Fruit fly (Drosophila melanogaster) S2 (cell line): ENCODE measurements around the gene CG43954.

ENCODE experiments used
- CG8478 ChIP-seq: fragments of >200 bp; optimal IDR thresholded peaks from 2 replicates; lab custom pipeline; 2018
- CTCF ChIP-seq, 2 experiments: fragments of >200 bp; optimal IDR thresholded peaks; 2 replicates each; lab custom pipeline; 2018

Gene CG43954

DNA sequence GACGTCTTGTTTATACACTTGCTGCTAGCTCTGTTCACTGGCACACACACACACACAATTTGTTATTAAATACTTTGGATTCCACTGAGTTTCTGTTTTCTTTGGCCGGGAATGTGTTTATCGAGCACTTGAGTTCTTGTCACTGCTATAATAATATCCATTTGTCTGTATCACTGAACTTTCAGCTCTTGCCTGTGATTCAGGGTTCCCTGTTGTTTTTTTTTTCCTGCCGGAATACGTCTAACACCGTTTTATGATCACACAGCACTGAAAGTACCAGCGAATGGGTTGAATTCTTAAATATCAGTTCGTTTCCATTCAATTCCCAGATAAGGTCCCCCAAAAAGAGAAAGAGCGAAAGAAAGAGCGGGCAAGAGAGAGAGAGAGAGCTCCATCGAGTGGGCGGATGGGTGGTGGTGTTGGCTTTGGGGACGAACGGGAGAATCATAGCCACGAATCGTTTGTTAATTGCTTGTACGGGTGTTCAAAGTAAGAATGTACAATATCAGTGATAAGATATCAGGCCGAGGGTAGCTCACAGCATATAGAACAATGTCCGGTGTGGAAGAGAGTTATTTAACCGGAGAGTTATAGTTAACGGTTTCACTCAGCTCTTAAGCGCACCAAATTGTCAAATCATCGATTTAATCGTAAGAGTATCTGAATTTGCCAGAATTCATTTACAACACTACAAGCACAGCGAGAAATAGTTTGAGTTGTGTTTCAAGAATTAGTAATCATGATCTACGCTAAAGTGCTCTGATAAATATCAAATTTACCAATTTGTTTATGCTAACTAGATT lies 43.6 kb downstream of the CG43954 start, which contains the start of gene Galphaf:
Galphaf (minus strand) TSS at position 272 of the 803 bp plus-strand sequence.
- no peak for TF ChIP-seq CTCF (optimal IDR thresholded peaks at IDR 0.05; lab: Kevin White, UChicago)
- TF ChIP-seq CG8478 = no peak

DNA sequence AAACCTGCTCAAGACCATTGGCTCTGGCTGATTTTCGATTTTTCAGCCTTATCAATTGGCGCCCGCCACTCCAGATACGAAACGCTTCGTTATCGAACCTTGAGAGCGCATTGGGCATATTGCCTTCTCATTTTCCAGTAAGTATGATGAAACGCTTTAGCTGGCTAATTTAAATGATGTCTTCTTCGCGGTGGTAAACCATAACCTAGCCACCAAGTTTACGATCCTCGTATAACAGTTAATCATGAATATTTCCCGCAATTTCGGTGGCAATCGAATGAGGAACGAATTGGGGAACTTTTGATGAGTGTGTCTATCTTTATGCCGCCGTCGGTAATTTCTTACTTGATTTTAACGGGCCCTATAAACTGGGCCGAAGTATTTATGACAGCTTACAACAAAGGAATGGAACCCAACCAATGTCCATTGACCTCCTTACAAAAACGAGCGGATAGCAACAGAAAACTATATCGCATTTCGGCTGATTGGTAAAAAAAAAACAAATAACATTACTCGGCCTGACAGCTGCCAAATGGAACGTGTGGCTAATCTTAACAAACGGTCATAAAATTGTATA lies 45.0 kb downstream of the CG43954 start:
- TF ChIP-seq CTCF (optimal IDR thresholded peaks at IDR 0.05; lab: Kevin White, UChicago) = no peak
- TF ChIP-seq CG8478 = no peak

DNA sequence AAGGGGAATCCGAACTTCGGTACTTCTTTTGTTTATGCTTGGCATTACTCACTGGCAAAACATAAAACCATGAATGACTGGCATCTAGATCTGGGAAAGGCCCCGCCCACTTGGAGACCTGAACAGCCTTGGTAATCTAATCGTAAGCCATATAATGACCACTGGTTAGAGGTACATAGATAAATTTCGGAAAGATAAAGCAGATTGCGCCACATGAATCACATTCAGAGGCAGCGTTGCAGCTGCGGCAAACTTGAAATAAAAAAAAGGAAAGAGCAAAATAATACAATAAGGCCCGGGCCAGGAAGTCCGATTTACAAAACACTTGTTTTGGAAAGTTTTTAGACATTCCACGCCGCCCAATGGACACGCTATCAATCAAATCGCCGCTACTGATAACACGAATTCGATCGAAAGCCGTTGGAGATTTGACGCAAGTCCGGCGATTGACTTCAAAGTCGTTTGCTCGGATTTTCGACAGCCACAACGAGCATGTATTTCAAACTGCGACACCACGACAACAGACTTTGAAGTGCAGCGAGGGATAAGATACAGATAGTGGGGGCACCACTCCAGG lies 47.2 kb downstream of the CG43954 start:
- TF ChIP-seq CG8478 = no peak
- no peak for TF ChIP-seq CTCF (optimal IDR thresholded peaks at IDR 0.05; lab: Kevin White, UChicago)

DNA sequence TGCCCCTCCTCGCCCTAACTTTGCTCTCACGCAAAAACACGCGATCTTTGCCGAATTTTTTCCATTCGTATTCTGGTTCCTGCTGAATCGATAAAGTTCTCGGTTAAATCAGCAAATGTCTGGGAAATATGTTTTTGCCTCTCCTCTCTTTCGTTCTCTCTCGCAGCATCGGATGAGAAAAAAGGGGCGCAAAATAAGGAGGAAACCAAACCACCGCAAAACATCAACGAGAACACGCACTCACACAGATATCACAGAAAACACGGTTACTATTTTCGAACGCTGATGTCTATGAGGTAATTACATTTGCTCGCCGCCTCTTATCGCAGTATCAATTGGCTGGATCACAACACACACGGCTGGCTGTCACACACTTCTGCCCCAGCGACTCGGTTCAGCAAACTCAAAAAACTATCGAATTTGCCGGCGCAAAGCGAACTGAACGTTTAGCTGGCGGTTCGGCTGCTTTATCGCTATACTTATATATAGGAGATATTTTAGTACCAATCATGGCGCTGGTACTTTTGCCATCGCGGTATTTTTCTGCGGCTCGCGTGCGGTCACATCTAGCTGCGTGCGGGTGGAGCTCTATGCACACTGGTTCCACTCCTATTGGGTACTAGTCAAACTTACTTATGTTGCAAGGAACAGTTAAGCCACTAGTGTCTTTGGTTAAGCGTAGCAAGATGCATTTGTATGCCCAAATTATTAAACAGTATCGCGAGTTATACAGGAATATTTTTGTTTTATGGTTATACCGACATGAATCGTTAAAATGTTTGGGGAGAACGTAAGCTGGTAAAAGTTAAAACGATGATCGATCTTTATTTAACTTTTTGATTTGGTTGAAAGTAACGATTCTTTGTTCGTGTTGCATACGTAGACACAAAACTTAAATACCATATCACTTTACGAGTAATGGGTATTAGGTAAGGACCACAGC lies 50.0 kb downstream of the CG43954 start, which contains the start of gene Baldspot:
Baldspot (minus strand) TSS at position 449 of the 943 bp plus-strand sequence.
- TF ChIP-seq CG8478 (no peak), CTCF (optimal IDR thresholded peaks at IDR 0.05; lab: Kevin White, UChicago) (peak in 1 of 2 experiments; percentile 50)

DNA sequence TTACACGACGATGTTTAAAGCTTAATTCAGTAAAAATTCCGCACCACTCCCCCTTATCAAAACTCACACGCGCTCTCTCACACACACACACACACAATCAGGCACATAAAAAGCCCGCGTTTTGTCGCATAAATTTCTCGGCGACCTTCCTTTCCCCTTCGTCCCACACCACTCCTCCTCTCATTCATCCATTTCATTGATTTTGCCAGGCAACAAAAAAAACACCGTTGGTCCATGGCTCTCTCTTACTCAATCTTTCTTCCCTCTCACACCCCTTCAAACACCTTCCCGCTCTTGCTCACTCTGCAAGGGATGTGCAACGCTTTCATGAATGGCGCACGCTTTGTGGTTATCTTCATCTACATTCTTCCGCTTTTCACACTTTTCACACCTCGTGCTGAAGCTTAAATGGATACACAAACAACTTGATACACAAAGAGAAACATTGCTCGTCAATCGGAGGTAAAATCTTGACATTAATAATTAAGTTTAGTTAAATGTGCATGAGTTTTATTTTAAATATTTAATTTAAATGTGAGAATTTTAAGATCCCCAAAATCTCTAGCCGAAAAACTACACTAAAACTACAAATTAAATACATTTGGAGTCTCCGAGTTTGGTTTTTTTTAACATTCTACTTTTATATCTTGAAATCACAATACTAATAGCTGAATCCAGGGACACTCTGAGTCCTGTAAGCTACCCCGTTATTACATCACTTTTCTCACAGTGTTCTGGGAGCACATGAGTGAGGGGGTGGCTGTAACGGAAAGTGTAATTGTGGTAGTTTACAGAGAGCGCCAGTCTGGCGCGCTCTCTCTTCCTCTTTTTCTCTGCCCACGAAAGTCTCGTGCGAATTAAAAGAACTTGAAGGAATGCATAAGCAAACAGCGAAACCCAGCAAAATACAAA lies 51.3 kb downstream of the CG43954 start:
- no peak for TF ChIP-seq CG8478

DNA sequence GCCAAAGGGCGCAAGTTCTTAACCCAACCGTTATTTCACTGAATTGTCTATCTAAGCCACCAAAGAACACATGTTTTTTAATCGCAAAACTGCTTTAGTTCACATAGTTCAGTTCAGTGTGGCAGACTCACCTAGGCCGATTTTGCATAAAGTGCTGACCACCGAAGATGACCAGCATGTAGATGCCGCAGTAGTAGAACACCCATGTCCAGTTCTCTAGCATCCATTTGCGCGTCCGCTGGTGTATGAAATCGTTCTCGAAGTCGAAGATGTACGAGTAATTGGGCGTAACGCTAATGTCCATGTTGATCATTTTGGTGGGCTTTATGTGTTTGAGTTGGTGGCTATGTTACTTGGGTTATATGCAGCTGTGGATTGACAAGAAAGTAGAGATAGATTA lies 52.4 kb downstream of the CG43954 start:
- TF ChIP-seq CTCF (optimal IDR thresholded peaks at IDR 0.05; lab: Kevin White, UChicago) (no peak), CG8478 (no peak)

DNA sequence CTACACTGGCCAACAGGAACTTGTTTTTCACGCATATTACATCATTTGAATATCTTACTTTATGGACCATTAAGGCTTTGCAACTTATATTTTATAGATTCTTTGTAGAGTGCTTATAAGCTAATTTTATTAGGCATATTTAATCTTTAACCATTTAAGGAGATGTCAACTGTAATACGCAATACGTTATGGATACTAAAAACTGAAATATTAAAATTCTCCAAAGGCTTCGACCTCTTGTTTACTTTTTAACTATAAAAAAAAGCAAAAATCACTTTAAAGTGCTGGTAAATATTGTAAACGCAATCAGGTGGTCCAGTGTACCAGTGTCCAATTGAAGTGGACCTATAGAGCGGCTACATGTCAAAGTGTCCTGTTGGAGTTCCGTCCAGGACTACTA lies 54.5 kb downstream of the CG43954 start:
- TF ChIP-seq CG8478 = no peak
- no peak for TF ChIP-seq CTCF (optimal IDR thresholded peaks at IDR 0.05; lab: Kevin White, UChicago)

DNA sequence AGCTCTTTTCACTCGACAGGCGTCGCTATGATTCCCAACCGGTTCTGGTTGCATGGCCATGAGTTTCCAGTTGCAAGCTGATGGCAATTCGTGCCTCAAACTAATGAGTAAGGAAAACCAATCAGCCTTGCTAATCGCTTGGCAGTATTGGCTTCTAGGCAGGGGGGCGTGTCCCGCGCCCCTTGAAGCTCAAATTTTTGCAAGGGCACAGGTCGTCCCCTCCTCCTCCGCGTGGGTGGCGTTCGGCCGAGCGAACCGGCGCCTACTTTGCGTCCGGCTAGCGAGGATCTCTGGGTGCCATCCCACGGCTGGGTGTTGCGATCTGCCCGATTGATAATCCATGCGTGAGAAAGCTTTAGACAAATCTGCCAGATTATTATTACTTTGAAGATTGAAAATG lies 57.8 kb downstream of the CG43954 start:
- TF ChIP-seq CG8478 (no peak), CTCF (optimal IDR thresholded peaks at IDR 0.05; lab: Kevin White, UChicago) (no peak)

DNA sequence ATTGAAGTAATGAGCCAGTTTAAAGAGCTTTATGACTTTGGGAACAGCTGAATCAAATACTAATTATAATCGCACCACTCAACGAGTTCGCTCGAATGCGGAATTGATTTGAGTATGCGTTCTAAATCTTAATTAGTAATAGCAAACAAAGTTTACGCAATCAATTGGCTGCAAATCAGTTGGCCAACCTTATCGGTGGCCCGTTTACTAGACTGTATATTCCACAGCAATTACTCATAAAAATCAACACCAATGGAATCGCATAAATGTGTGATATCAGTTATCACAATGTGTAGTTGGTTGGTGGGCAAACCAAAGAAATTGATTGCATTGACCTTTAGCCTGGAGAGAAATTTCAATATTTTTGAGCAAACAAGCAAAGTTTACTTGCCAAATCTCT lies 58.9 kb downstream of the CG43954 start:
- TF ChIP-seq CG8478 = no peak
- no peak for TF ChIP-seq CTCF (optimal IDR thresholded peaks at IDR 0.05; lab: Kevin White, UChicago)

DNA sequence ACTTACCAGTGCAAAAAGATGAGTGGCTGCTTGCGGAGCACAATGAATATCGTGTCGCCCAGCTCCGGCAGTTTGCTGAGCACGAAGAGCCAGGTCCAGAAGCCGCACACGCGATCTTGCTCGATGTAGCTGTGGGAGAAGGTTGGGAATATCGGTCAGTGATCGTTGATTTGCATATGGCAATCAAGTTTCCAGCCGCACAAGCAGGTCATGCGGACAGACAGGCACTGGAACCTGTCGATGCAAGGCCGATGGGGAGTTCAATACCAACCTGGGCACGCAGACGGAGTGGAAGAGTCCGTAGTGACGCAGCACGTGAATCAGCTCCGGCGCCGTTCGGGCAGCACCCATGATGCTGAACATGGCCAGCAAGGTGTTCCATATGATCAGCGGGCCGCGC lies 60.4 kb downstream of the CG43954 start:
- TF ChIP-seq CG8478 (no peak), CTCF (optimal IDR thresholded peaks at IDR 0.05; lab: Kevin White, UChicago) (no peak)

DNA sequence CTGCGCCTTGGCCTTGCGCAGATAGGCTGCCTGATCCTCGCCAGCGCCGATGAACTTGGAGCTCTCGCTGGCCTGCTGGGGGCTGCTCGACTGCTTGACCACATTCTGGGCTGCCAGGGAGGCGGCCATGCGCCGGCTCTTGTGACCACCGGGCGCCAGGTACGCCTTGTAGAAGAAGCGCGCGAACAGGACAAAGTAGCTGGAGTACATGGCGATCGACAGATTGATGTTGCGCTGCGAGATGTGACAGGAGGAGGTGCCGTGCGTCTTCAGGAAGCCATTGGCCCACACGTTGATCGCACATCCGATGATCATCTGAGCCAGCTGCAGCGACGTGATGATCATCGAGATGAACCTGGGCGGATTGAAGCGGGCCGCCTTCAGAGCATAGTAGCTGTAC lies 61.4 kb downstream of the CG43954 start:
- no peak for TF ChIP-seq CTCF (optimal IDR thresholded peaks at IDR 0.05; lab: Kevin White, UChicago)
- TF ChIP-seq CG8478 = no peak

DNA sequence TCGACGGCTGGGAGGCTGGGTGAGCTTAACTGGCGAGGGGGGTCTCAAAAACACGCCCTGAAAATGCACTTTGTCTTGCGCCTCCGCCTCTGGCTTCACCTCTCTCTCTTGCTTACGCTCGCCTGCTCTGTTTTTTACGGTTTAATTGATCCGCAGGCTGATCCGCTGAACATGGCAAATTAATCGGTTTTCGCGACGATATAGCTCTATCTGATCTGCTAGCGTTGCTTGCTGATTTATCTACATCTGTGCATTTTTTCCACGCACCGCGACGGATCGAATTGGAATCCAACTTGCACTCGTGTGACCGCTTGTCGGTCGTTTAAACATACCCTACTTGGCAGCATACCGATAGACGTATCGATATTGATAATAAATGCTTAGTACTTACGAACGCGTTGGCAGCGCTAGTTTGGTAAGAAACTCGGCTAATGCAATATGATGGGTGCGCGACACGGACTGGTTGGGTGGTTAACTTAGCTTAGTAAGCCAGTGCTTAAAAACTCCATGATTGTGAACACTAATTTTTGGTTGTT lies 63.8 kb downstream of the CG43954 start, which contains the start of gene Abl:
Abl (minus strand) TSS at position 305 of the 536 bp plus-strand sequence.
- TF ChIP-seq CTCF (optimal IDR thresholded peaks at IDR 0.05; lab: Kevin White, UChicago) (peak; percentile 76 to 78), CG8478 (no peak)

DNA sequence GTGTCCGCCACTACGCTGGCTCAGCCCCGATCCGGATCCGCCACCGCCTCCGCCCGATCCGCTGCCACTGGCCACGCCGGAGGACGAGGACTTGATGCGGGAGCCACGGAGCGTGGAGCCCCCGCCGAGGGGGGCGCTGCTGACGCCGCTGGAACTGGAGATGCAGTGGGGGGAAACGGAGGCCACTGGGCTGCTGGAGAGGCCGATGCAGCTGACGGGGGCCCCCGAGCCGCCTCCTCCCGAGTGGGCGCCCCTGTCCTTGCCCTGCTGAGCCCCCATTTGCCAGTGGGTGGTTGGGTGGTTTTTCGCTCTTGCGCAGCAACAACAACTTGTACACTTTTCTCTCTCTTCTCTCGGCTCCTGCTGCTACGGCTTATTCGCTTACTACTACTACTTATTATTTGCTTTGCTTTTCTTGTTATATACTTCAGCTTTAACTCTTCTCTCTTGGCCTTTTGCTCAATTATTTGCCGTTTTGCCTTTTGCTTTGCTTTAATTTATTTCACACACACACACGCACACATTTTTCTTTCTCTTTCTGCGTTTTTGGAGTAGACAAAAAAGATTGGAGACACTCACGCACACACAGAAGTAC lies 64.5 kb downstream of the CG43954 start:
- TF ChIP-seq CTCF (optimal IDR thresholded peaks at IDR 0.05; lab: Kevin White, UChicago) = no peak
- no peak for TF ChIP-seq CG8478
